Worm (Caenorhabditis elegans) whole organism, L4/young adult: Measurements from ENCODE around the gene fbxc-31.

Experiments
- W03F9.2 ChIP-seq: fragments of 150-350 bp; optimal IDR thresholded peaks from 2 replicates; lab custom pipeline; 2014; ENCODE audit warnings: missing biosample characterization, missing genetic modification characterization
- dao-5 ChIP-seq: sonication (generic microtip); optimal IDR thresholded peaks from 2 replicates; lab custom pipeline; 2016; ENCODE audit warnings: missing genotype, missing genetic modification characterization, moderate library complexity, missing compliant biosample characterization
- him-1 ChIP-seq: sonication (generic microtip); optimal IDR thresholded peaks from 2 replicates; lab custom pipeline; 2016; ENCODE audit warnings: missing genotype, missing genetic modification reagents, missing genetic modification characterization, missing compliant biosample characterization

ce11 chrII:901632-902031, 10.1 kb upstream of the fbxc-31 start, which contains the start of gene T07D3.2:
- TF ChIP-seq him-1 (tag; lab: Kevin White, UChicago), result no peak
- TF ChIP-seq dao-5, result no peak
- no peak for TF ChIP-seq W03F9.2
